Worm (Caenorhabditis elegans) whole organism, early embryonic: ENCODE results near the gene F46F5.7.

Experiments used
- ceh-13 ChIP-seq: fragments of 200-800 bp; sonication (Bioruptor generic); optimal IDR thresholded peaks from 2 replicates; lab custom pipeline; 2018; ENCODE audit warnings: mild to moderate bottlenecking, missing genetic modification characterization, missing compliant biosample characterization
- tbx-37 ChIP-seq: fragments of 200-800 bp; sonication (Bioruptor generic); conservative IDR thresholded peaks from 2 replicates; pipeline ENCODE4 v1.3.6; 2022; ENCODE audit warnings: missing genetic modification reagents, missing genetic modification characterization, missing compliant biosample characterization

DNA sequence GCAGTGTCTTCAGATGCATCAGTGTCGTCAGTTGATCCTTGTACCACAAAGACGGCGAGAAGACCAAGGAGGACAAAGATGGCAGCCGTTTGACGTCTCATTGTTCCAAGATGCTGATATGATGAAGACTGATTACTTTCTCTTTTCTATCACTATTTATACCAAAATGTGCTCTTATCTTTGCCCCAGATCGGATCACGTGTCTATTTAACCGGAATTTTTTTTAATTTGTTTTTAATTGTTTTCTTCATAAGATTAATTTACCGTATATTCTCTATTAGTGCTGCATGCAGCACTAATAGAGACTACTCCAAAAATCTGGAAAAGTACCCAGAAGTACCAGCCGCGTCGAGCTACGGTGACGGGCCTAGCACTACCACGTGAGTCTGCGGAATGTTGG is 5.7 kb downstream of the F46F5.7 start, which contains the start of gene msrp-3:
- TF ChIP-seq tbx-37 (no peak), ceh-13 (no peak)
